Worm (Caenorhabditis elegans) whole organism, young adult: Measurements from ENCODE around the gene hlh-11.
A peak's percentile ranks its signal among the peaks of the same experiment; 100 is the strongest.

Source experiments
- C06A6.2 ChIP-seq: fragments of 200-800 bp; sonication (Bioruptor generic); conservative IDR thresholded peaks from 2 replicates; pipeline ENCODE4 v1.3.6; 2022; ENCODE audit warnings: missing genetic modification characterization, missing compliant biosample characterization
- C17E4.6 ChIP-seq: fragments of 200-800 bp; sonication (Bioruptor generic); IDR thresholded peaks from 2 replicates; pipeline ENCODE4 v1.3.6; 2022; ENCODE audit warnings: missing genetic modification reagents, missing genetic modification characterization, missing compliant biosample characterization
- F10E7.11 ChIP-seq: sonication (generic microtip); optimal IDR thresholded peaks from 2 replicates; lab custom pipeline; 2017; ENCODE audit warnings: mild to moderate bottlenecking, missing genetic modification characterization, moderate library complexity, missing compliant biosample characterization
- F23B12.7 ChIP-seq: sonication (generic microtip); optimal IDR thresholded peaks from 2 replicates; lab custom pipeline; 2017; ENCODE audit warnings: missing genetic modification characterization, mild to moderate bottlenecking, missing compliant biosample characterization, antibody characterized with exemption, moderate library complexity; ENCODE audit not compliant: insufficient read depth
- F33H1.4 ChIP-seq: fragments of 200-800 bp; sonication (Bioruptor generic); IDR thresholded peaks from 2 replicates; pipeline ENCODE4 v1.3.6; 2022; ENCODE audit warnings: missing genetic modification reagents, missing genetic modification characterization, missing compliant biosample characterization
- F37B4.10 ChIP-seq: fragments of 200-800 bp; sonication (Bioruptor generic); IDR thresholded peaks from 2 replicates; pipeline ENCODE4 v1.3.6; 2022; ENCODE audit warnings: missing genetic modification characterization, missing compliant biosample characterization
- F39B2.1 ChIP-seq: fragments of 200-800 bp; sonication (Bioruptor generic); IDR thresholded peaks from 2 replicates; pipeline ENCODE4 v1.3.6; 2022; ENCODE audit warnings: missing genetic modification reagents, missing genetic modification characterization, missing compliant biosample characterization
- F57A8.1 ChIP-seq: fragments of 200-800 bp; sonication (Bioruptor generic); optimal IDR thresholded peaks from 2 replicates; lab custom pipeline; 2018; ENCODE audit warnings: mild to moderate bottlenecking, missing genetic modification characterization, moderate library complexity, missing compliant biosample characterization
- T26A5.8 ChIP-seq: sonication (generic microtip); optimal IDR thresholded peaks from 2 replicates; lab custom pipeline; 2016; ENCODE audit warnings: missing genetic modification characterization, missing compliant biosample characterization
- Y53G8AR.9 ChIP-seq: fragments of 200-800 bp; sonication (Bioruptor generic); conservative IDR thresholded peaks from 2 replicates; pipeline ENCODE4 v1.3.6; 2022; ENCODE audit warnings: missing genetic modification reagents, missing genetic modification characterization, missing compliant biosample characterization
- Y56A3A.18 ChIP-seq: fragments of 200-800 bp; sonication (Bioruptor generic); IDR thresholded peaks from 2 replicates; pipeline ENCODE4 v1.3.6; 2022; ENCODE audit warnings: missing genetic modification reagents, missing genetic modification characterization, missing compliant biosample characterization
- ama-1 ChIP-seq, 3 experiments: fragments of 150-350 bp in 1 of 3; sonication (generic microtip) in 2 of 3; optimal IDR thresholded peaks; 2 replicates each; lab custom pipeline; 2014 to 2018; ENCODE audit warnings: missing biosample characterization in 2 of 3, missing genetic modification characterization in 2 of 3, missing genetic modification reagents in 2 of 3
- aptf-2 ChIP-seq: fragments of 200-800 bp; sonication (Bioruptor generic); conservative IDR thresholded peaks from 2 replicates; pipeline ENCODE4 v1.3.6; 2022; ENCODE audit warnings: missing genetic modification reagents, missing genetic modification characterization, missing compliant biosample characterization
- atf-7 ChIP-seq: sonication (generic microtip); optimal IDR thresholded peaks from 2 replicates; lab custom pipeline; 2017; ENCODE audit warnings: mild to moderate bottlenecking, missing genetic modification characterization, missing compliant biosample characterization
- athp-1 ChIP-seq: sonication (generic microtip); optimal IDR thresholded peaks from 2 replicates; lab custom pipeline; 2017; ENCODE audit warnings: mild to moderate bottlenecking, missing genetic modification characterization, missing compliant biosample characterization
- attf-6 ChIP-seq: fragments of 200-800 bp; sonication (Bioruptor generic); IDR thresholded peaks from 2 replicates; pipeline ENCODE4 v1.3.6; 2022; ENCODE audit warnings: missing genetic modification reagents, missing genetic modification characterization, missing compliant biosample characterization
- cebp-1 ChIP-seq, 2 experiments: fragments of 200-800 bp in 1 of 2; sonication (Bioruptor generic) in 1 of 2; sonication (generic microtip) in 1 of 2; IDR thresholded peaks in 1 of 2; optimal IDR thresholded peaks in 1 of 2; 2 replicates each; pipeline versions ENCODE4 v1.3.6 to Lab custom; 2017 to 2022; ENCODE audit warnings: missing compliant biosample characterization in 2 of 2, missing genetic modification characterization in 2 of 2, mild to moderate bottlenecking in 1 of 2, missing genetic modification reagents in 1 of 2, moderate library complexity in 1 of 2
- cebp-2 ChIP-seq: fragments of 200-800 bp; sonication (Bioruptor generic); IDR thresholded peaks from 2 replicates; pipeline ENCODE4 v1.3.6; 2022; ENCODE audit warnings: missing genetic modification characterization, missing compliant biosample characterization
- ceh-40 ChIP-seq: fragments of 200-800 bp; sonication (Bioruptor generic); IDR thresholded peaks from 2 replicates; pipeline ENCODE4 v1.3.6; 2022; ENCODE audit warnings: missing genetic modification characterization, missing compliant biosample characterization
- ceh-58 ChIP-seq: fragments of 200-800 bp; sonication (Bioruptor generic); IDR thresholded peaks from 2 replicates; pipeline ENCODE4 v1.3.6; 2022; ENCODE audit warnings: missing genetic modification characterization, missing compliant biosample characterization
- chd-7 ChIP-seq: sonication (generic microtip); optimal IDR thresholded peaks from 2 replicates; lab custom pipeline; 2016; ENCODE audit warnings: mild to moderate bottlenecking, missing genetic modification characterization, moderate library complexity, missing compliant biosample characterization
- die-1 ChIP-seq: sonication (generic microtip); optimal IDR thresholded peaks from 2 replicates; lab custom pipeline; 2016; ENCODE audit warnings: missing genotype, mild to moderate bottlenecking, missing genetic modification characterization, missing compliant biosample characterization
- dox-1 ChIP-seq: fragments of 200-800 bp; sonication (Bioruptor generic); IDR thresholded peaks from 2 replicates; pipeline ENCODE4 v1.3.6; 2022; ENCODE audit warnings: missing genetic modification reagents, missing genetic modification characterization, missing compliant biosample characterization
- dpl-1 ChIP-seq: fragments of 150-350 bp; optimal IDR thresholded peaks from 2 replicates; lab custom pipeline; 2014; ENCODE audit warnings: missing biosample characterization, missing genetic modification reagents, missing genetic modification characterization
- efl-1 ChIP-seq: fragments of 150-350 bp; optimal IDR thresholded peaks from 2 replicates; lab custom pipeline; 2014; ENCODE audit warnings: missing biosample characterization, missing genetic modification reagents, missing genetic modification characterization
- ekl-4 ChIP-seq: fragments of 200-800 bp; sonication (Bioruptor generic); IDR thresholded peaks from 2 replicates; pipeline ENCODE4 v1.3.6; 2022; ENCODE audit warnings: missing genetic modification reagents, missing genetic modification characterization, missing compliant biosample characterization
- hrde-1 ChIP-seq: sonication (generic microtip); optimal IDR thresholded peaks from 2 replicates; lab custom pipeline; 2016; ENCODE audit warnings: missing genetic modification characterization, mild to moderate bottlenecking, missing compliant biosample characterization, moderate library complexity, missing genotype, missing genetic modification reagents, borderline replicate concordance
- let-607 ChIP-seq, 2 experiments: fragments of 200-800 bp in 1 of 2; sonication (Bioruptor generic) in 1 of 2; sonication (generic microtip) in 1 of 2; optimal IDR thresholded peaks; 2 replicates each; lab custom pipeline; 2016 to 2018; ENCODE audit warnings: mild to moderate bottlenecking in 2 of 2, missing compliant biosample characterization in 2 of 2, missing genetic modification characterization in 2 of 2, moderate library complexity in 2 of 2, missing genotype in 1 of 2
- lin-26 ChIP-seq: fragments of 200-800 bp; sonication (Bioruptor generic); IDR thresholded peaks from 2 replicates; pipeline ENCODE4 v1.3.6; 2022; ENCODE audit warnings: missing genetic modification reagents, missing genetic modification characterization, missing compliant biosample characterization
- lir-1 ChIP-seq: fragments of 200-800 bp; sonication (Bioruptor generic); conservative IDR thresholded peaks from 2 replicates; pipeline ENCODE4 v1.3.6; 2022; ENCODE audit warnings: missing genetic modification reagents, missing genetic modification characterization, missing compliant biosample characterization
- madf-3 ChIP-seq: fragments of 200-800 bp; sonication (Bioruptor generic); IDR thresholded peaks from 2 replicates; pipeline ENCODE4 v1.3.6; 2022; ENCODE audit warnings: missing genetic modification reagents, missing genetic modification characterization, missing compliant biosample characterization
- madf-8 ChIP-seq: fragments of 200-800 bp; sonication (Bioruptor generic); conservative IDR thresholded peaks from 2 replicates; pipeline ENCODE4 v1.3.6; 2022; ENCODE audit warnings: missing genetic modification reagents, missing genetic modification characterization, missing compliant biosample characterization
- mxl-1 ChIP-seq: sonication (generic microtip); optimal IDR thresholded peaks from 2 replicates; lab custom pipeline; 2016; ENCODE audit warnings: missing genetic modification characterization, missing compliant biosample characterization
- nhr-80 ChIP-seq: sonication (generic microtip); optimal IDR thresholded peaks from 2 replicates; lab custom pipeline; 2016; ENCODE audit warnings: missing genetic modification characterization, missing compliant biosample characterization
- rcor-1 ChIP-seq: fragments of 200-800 bp; sonication (Bioruptor generic); IDR thresholded peaks from 2 replicates; pipeline ENCODE4 v1.3.6; 2022; ENCODE audit warnings: missing genetic modification reagents, missing genetic modification characterization, missing compliant biosample characterization
- rec-8 ChIP-seq, 2 experiments: sonication (generic microtip); optimal IDR thresholded peaks; 2 replicates each; lab custom pipeline; 2016; ENCODE audit warnings: mild to moderate bottlenecking in 2 of 2, missing genetic modification characterization in 2 of 2, missing genetic modification reagents in 2 of 2, missing genotype in 2 of 2, missing biosample characterization in 1 of 2, missing compliant biosample characterization in 1 of 2, moderate library complexity in 1 of 2
- repo-1 ChIP-seq: sonication (generic microtip); optimal IDR thresholded peaks from 2 replicates; lab custom pipeline; 2017; ENCODE audit warnings: mild to moderate bottlenecking, missing genetic modification characterization, missing compliant biosample characterization
- sdz-38 ChIP-seq: sonication (generic microtip); optimal IDR thresholded peaks from 2 replicates; lab custom pipeline; 2016; ENCODE audit warnings: missing genotype, missing genetic modification characterization, missing compliant biosample characterization
- snpc-3.4 ChIP-seq: sonication (generic microtip); optimal IDR thresholded peaks from 2 replicates; lab custom pipeline; 2017; ENCODE audit warnings: missing genetic modification characterization, mild to moderate bottlenecking, missing compliant biosample characterization, antibody characterized with exemption, moderate library complexity, missing genotype, missing genetic modification reagents
- tbp1 ChIP-seq: fragments of 200-800 bp; sonication (Bioruptor generic); optimal IDR thresholded peaks from 2 replicates; lab custom pipeline; 2018; ENCODE audit warnings: mild to moderate bottlenecking, missing genetic modification characterization, missing compliant biosample characterization
- tlf-1 ChIP-seq: fragments of 200-800 bp; sonication (Bioruptor generic); optimal IDR thresholded peaks from 2 replicates; lab custom pipeline; 2018; ENCODE audit warnings: mild to moderate bottlenecking, missing genetic modification characterization, missing compliant biosample characterization
- unc-130 ChIP-seq: sonication (generic microtip); optimal IDR thresholded peaks from 2 replicates; lab custom pipeline; 2016; ENCODE audit warnings: missing genetic modification reagents, missing genetic modification characterization, missing compliant biosample characterization
- xnd-1 ChIP-seq: sonication (generic microtip); optimal IDR thresholded peaks from 2 replicates; lab custom pipeline; 2016; ENCODE audit warnings: missing genotype, missing genetic modification reagents, missing genetic modification characterization, missing compliant biosample characterization
- ztf-18 ChIP-seq: sonication (generic microtip); optimal IDR thresholded peaks from 2 replicates; lab custom pipeline; 2016; ENCODE audit warnings: missing genotype, mild to moderate bottlenecking, missing genetic modification characterization, missing compliant biosample characterization
- ztf-22 ChIP-seq: fragments of 200-800 bp; sonication (Bioruptor generic); optimal IDR thresholded peaks from 2 replicates; lab custom pipeline; 2018; ENCODE audit warnings: mild to moderate bottlenecking, missing genetic modification characterization, moderate library complexity, missing compliant biosample characterization
- ztf-25 ChIP-seq: fragments of 200-800 bp; sonication (Bioruptor generic); IDR thresholded peaks from 2 replicates; pipeline ENCODE4 v1.3.6; 2022; ENCODE audit warnings: missing genetic modification reagents, missing genetic modification characterization, missing compliant biosample characterization

hlh-11 gene

ce11 chrIII:9615114-9615513, 4.4 kb upstream of the hlh-11 start:
- TF ChIP-seq ztf-22 (GFP tag; lab: Kevin White, UChicago) (no peak), dox-1 (GFP tag; lab: Robert Waterston, UW) (no peak), ztf-25 (GFP tag; lab: Robert Waterston, UW) (no peak), hrde-1 (tag; lab: Kevin White, UChicago) (peak; percentile 72), athp-1 (tag; lab: Kevin White, UChicago) (peak; percentile 80), ceh-40 (GFP tag; lab: Robert Waterston, UW) (0 out of 2 replicates have a peak, but pooled peaks have one; percentile 18), Y56A3A.18 (GFP tag; lab: Robert Waterston, UW) (peak; percentile 69; the same call in 1 of the 2 replicates), madf-8 (GFP tag; lab: Robert Waterston, UW) (peak; percentile 54; the same call in 1 of the 2 replicates), efl-1 (GFP tag; lab: Kevin White, UChicago) (peak; percentile 43), unc-130 (GFP tag; lab: Kevin White, UChicago) (peak; percentile 36), C17E4.6 (GFP tag; lab: Robert Waterston, UW) (peak; percentile 41; the same call in 1 of the 2 replicates), T26A5.8 (tag; lab: Kevin White, UChicago) (no peak), ztf-18 (tag; lab: Kevin White, UChicago) (peak; percentile 53), rcor-1 (GFP tag; lab: Robert Waterston, UW) (peak; percentile 26; the same call in 1 of the 2 replicates), cebp-2 (GFP tag; lab: Robert Waterston, UW) (no peak), F33H1.4 (peak; percentile 15; the same call in 1 of the 2 replicates), rec-8 (tag; optimal IDR thresholded peaks at IDR 0.05; lab: Kevin White, UChicago) (no peak), ekl-4 (GFP tag; lab: Robert Waterston, UW) (peak; percentile 68), attf-6 (GFP tag; lab: Robert Waterston, UW) (peak; percentile 80), tbp1 (peak; percentile 40), F57A8.1 (GFP tag; lab: Kevin White, UChicago) (no peak), nhr-80 (tag; lab: Kevin White, UChicago) (no peak), lin-26 (peak; percentile 76), repo-1 (no peak), xnd-1 (peak; percentile 21), atf-7 (no peak), dpl-1 (GFP tag; lab: Kevin White, UChicago) (no peak), F23B12.7 (tag; lab: Kevin White, UChicago) (no peak), ama-1 (optimal IDR thresholded peaks at IDR 0.05; lab: Kevin White, UChicago) (no peak), ama-1 (GFP tag; optimal IDR thresholded peaks at IDR 0.05; lab: Kevin White, UChicago) (peak in 1 of 2 experiments; percentile 21), tlf-1 (GFP tag; lab: Kevin White, UChicago) (peak; percentile 80), die-1 (peak; percentile 43), sdz-38 (tag; lab: Kevin White, UChicago) (no peak), C06A6.2 (no peak), F37B4.10 (no peak), ceh-58 (GFP tag; lab: Robert Waterston, UW) (no peak), madf-3 (GFP tag; lab: Robert Waterston, UW) (peak; percentile 50; the same call in 1 of the 2 replicates), mxl-1 (tag; lab: Kevin White, UChicago) (no peak), chd-7 (tag; lab: Kevin White, UChicago) (no peak), F39B2.1 (GFP tag; lab: Robert Waterston, UW) (peak; percentile 58; the same call in 1 of the 2 replicates), F10E7.11 (tag; lab: Kevin White, UChicago) (no peak), aptf-2 (GFP tag; lab: Robert Waterston, UW) (no peak), snpc-3.4 (tag; lab: Kevin White, UChicago) (peak; percentile 65), let-607 (tag; optimal IDR thresholded peaks at IDR 0.05; lab: Kevin White, UChicago) (no peak), cebp-1 (GFP tag; IDR thresholded peaks at IDR 0.05; lab: Robert Waterston, UW) (no peak), cebp-1 (tag; optimal IDR thresholded peaks at IDR 0.05; lab: Kevin White, UChicago) (no peak), lir-1 (GFP tag; lab: Robert Waterston, UW) (no peak), Y53G8AR.9 (GFP tag; lab: Robert Waterston, UW) (peak; percentile 90)
